Fruit fly (Drosophila melanogaster): ENCODE data around the gene pon.

The pon gene

DNA sequence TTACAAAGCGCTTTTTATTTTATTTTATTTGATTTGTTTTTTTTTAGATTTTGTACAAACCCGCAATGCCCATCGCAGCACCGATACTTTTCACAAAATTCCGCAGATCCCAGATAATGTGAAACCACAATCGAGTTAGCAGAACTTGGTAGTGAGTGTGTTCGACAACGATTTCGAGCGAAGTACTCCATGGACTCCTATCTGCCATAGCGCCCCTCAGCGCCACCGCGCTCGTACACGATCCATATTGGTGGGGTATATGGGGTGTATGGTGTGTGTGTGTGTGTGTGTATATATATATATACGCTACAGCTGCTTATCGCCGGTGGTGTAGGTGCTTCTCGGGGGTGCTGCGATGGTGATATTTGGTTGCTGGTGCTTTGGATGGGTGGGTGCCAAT is 23.7 kb upstream of the pon start (continued):
- TF ChIP-seq fd102C (GFP tag; optimal IDR thresholded peaks at IDR 0.05) (no peak), corto (GFP tag; optimal IDR thresholded peaks at IDR 0.05) (peak; percentile 12), bsh (GFP tag; optimal IDR thresholded peaks at IDR 0.05) (no peak), pzg (GFP tag; optimal IDR thresholded peaks at IDR 0.05) (no peak), Med (GFP tag) (peak; percentile 40), tna (GFP tag; IDR thresholded peaks at IDR 0.05; ENCODE audit: partially characterized antibody) (no peak), H2.0 (GFP tag; IDR thresholded peaks at IDR 0.05) (no peak), Hand (GFP tag; optimal IDR thresholded peaks at IDR 0.05) (no peak), CG2875 (GFP tag; optimal IDR thresholded peaks at IDR 0.05) (no peak), ssp (GFP tag; IDR thresholded peaks at IDR 0.05) (no peak), nerfin-1 (tag; optimal IDR thresholded peaks at IDR 0.05) (no peak), CG10543 (GFP tag; optimal IDR thresholded peaks at IDR 0.05) (peak; percentile 18), CG10565 (GFP tag; optimal IDR thresholded peaks at IDR 0.05) (no peak), Deaf1 (tag; optimal IDR thresholded peaks at IDR 0.05) (peak; percentile 24), sug (tag; optimal IDR thresholded peaks at IDR 0.05) (peak; percentile 80)

DNA sequence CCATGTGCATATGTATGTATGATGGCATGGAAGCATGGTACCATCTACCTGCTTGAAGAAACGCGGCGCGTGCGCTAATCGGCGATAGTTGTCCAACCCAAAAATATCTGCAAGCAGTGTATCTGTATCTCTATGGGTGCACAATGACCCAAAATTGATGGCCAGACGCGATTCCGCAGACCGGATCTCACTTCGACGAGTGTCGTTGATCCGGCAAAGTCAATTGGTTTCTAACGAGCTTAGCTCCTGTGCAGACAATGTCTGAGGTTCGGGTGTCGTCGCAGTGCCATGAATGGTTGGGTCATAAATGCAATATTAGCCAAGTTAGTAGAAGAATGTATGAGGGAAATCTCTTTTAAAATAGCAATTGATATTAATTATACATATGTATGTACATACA is 22.5 kb upstream of the pon start:
- TF ChIP-seq CG10543 (GFP tag; optimal IDR thresholded peaks at IDR 0.05) (no peak), zen (tag; optimal IDR thresholded peaks at IDR 0.05) (peak; percentile 81), dati (GFP tag; IDR thresholded peaks at IDR 0.05) (no peak), tll (GFP tag; optimal IDR thresholded peaks at IDR 0.05) (peak in 1 of 2 experiments; percentile 82), CG15479 (GFP tag; optimal IDR thresholded peaks at IDR 0.05) (peak; percentile 84)

DNA sequence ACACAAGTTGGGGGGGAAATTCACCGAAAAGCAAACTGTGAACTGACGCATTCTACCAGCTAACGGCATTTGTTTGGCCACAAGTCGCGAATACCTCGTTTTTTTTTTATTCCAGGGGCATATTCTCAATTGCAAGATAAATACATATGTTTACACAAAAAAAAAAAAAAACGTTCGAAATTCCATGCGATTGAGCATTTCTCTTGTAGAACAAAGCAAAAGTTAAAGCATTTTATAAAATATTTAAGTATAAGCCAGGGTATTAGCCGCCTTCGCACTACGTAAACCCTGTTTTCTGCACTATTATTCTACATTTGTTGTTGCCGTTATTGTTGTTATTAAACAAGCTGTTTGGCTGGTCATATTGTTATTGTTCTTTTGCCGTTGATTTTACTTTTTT is 21.8 kb upstream of the pon start:
- TF ChIP-seq Nf-YA (GFP tag; IDR thresholded peaks at IDR 0.05) (no peak), CrebB (tag; optimal IDR thresholded peaks at IDR 0.05) (no peak), Fer3 (tag; optimal IDR thresholded peaks at IDR 0.05) (peak; percentile 17), eve (GFP tag; optimal IDR thresholded peaks at IDR 0.05) (peak in 1 of 2 experiments; percentile 5), CG10366 (GFP tag; IDR thresholded peaks at IDR 0.05) (peak; percentile 38; the same call in 1 of the 2 replicates), Asciz (GFP tag; optimal IDR thresholded peaks at IDR 0.05) (no peak), CG2120 (GFP tag; optimal IDR thresholded peaks at IDR 0.05) (peak; percentile 57), sens (GFP tag) (peak; percentile 80), CG3847 (GFP tag; IDR thresholded peaks at IDR 0.05) (no peak), Fer1 (GFP tag; optimal IDR thresholded peaks at IDR 0.05) (no peak), CG15269 (tag; optimal IDR thresholded peaks at IDR 0.05) (peak; percentile 37), CG32772 (GFP tag; IDR thresholded peaks at IDR 0.05) (no peak; the same call in 1 of the 2 replicates), Ada2b (GFP tag; IDR thresholded peaks at IDR 0.05) (peak; percentile 59), dysf (GFP tag; IDR thresholded peaks at IDR 0.05) (peak; percentile 39; the same call in 1 of the 3 replicates), CG6689 (GFP tag; IDR thresholded peaks at IDR 0.05) (peak; percentile 42), CG2678 (tag; optimal IDR thresholded peaks at IDR 0.05) (peak; percentile 41), pho (GFP tag; optimal IDR thresholded peaks at IDR 0.05) (no peak), H2.0 (GFP tag; IDR thresholded peaks at IDR 0.05) (peak; percentile 42), da (GFP tag; optimal IDR thresholded peaks at IDR 0.05) (no peak), CG7839 (tag; optimal IDR thresholded peaks at IDR 0.05) (peak; percentile 37), Hr51 (GFP tag; optimal IDR thresholded peaks at IDR 0.05) (peak in 1 of 2 experiments; percentile 13), pros (GFP tag; optimal IDR thresholded peaks at IDR 0.05) (no peak), CG10979 (tag; optimal IDR thresholded peaks at IDR 0.05) (no peak), CG14441 (GFP tag; IDR thresholded peaks at IDR 0.05) (peak; percentile 48; the same call in 1 of the 2 replicates), bsh (GFP tag; optimal IDR thresholded peaks at IDR 0.05) (peak in 1 of 2 experiments; percentile 5), CG10959 (GFP tag; IDR thresholded peaks at IDR 0.05) (no peak), emc (GFP tag; optimal IDR thresholded peaks at IDR 0.05) (no peak), Trl (optimal IDR thresholded peaks at IDR 0.05) (no peak), Trl (GFP tag; optimal IDR thresholded peaks at IDR 0.05) (no peak), tgo (GFP tag; IDR thresholded peaks at IDR 0.05) (peak; percentile 29; the same call in 1 of the 3 replicates), HLH3B (GFP tag; IDR thresholded peaks at IDR 0.05) (peak; percentile 39; the same call in 1 of the 2 replicates)

All from whole organism, embryonic.